Comparison of ENCODE assay signal across 2 worm cellular contexts in genomic region chrX:9957449-9957848, ce11.
TF ChIP-seq lines count a peak whose summit lies in the region.

No protein-coding gene starts in this region.

TF ChIP-seq in whole organism, L1 larva, 84 proteins besides CTCF, POLR2A, EP300 and RAD21 (continues in another document):
- TF ChIP-seq nhr-20 (tag; optimal IDR thresholded peaks at IDR 0.05; lab: Kevin White, UChicago), result no peak
- TF ChIP-seq pqm-1 (tag; optimal IDR thresholded peaks at IDR 0.05; lab: Kevin White, UChicago), result no peak
- TF ChIP-seq nhr-28 (tag; optimal IDR thresholded peaks at IDR 0.05; lab: Kevin White, UChicago), result no peak
- TF ChIP-seq aly-2 (tag; optimal IDR thresholded peaks at IDR 0.05; lab: Kevin White, UChicago), result no peak
- no peak for TF ChIP-seq zag-1 (tag; optimal IDR thresholded peaks at IDR 0.05; lab: Kevin White, UChicago)
- peak; percentile 72 for TF ChIP-seq nhr-19 (GFP tag; conservative IDR thresholded peaks at IDR 0.05; lab: Robert Waterston, UW)
- no peak for TF ChIP-seq mef-2 (tag; optimal IDR thresholded peaks at IDR 0.05; lab: Kevin White, UChicago)
- no peak for TF ChIP-seq nhr-77 (tag; optimal IDR thresholded peaks at IDR 0.05; lab: Kevin White, UChicago)
- TF ChIP-seq ceh-90 (tag; optimal IDR thresholded peaks at IDR 0.05; lab: Kevin White, UChicago), result no peak
- no peak for TF ChIP-seq pax-3 (tag; optimal IDR thresholded peaks at IDR 0.05; lab: Kevin White, UChicago)
- no peak for TF ChIP-seq nhr-76 (tag; optimal IDR thresholded peaks at IDR 0.05; lab: Kevin White, UChicago)
- no peak for TF ChIP-seq nhr-11 (tag; optimal IDR thresholded peaks at IDR 0.05; lab: Kevin White, UChicago)
- no peak for TF ChIP-seq unc-62 (GFP tag; optimal IDR thresholded peaks at IDR 0.05; lab: Kevin White, UChicago)
- TF ChIP-seq C04F5.9 (tag; optimal IDR thresholded peaks at IDR 0.05; lab: Kevin White, UChicago), result no peak
- TF ChIP-seq sox-4 (tag; optimal IDR thresholded peaks at IDR 0.05; lab: Kevin White, UChicago), result peak; percentile 1
- TF ChIP-seq lin-39 (tag; optimal IDR thresholded peaks at IDR 0.05; lab: Kevin White, UChicago), result no peak
- TF ChIP-seq elt-2 (tag; optimal IDR thresholded peaks at IDR 0.05; lab: Kevin White, UChicago), result no peak
- TF ChIP-seq efl-1 (optimal IDR thresholded peaks at IDR 0.05; lab: Kevin White, UChicago), result no peak
- no peak for TF ChIP-seq efl-1 (GFP tag; optimal IDR thresholded peaks at IDR 0.05 in 1 of 2; lab: Kevin White, UChicago)
- TF ChIP-seq fkh-8 (tag; optimal IDR thresholded peaks at IDR 0.05; lab: Kevin White, UChicago), result peak; percentile 81
- no peak for TF ChIP-seq lin-14 (GFP tag; optimal IDR thresholded peaks at IDR 0.05; lab: Kevin White, UChicago)
- TF ChIP-seq unc-30 (tag; optimal IDR thresholded peaks at IDR 0.05; lab: Kevin White, UChicago), result no peak
- no peak for TF ChIP-seq mab-9 (GFP tag; IDR thresholded peaks at IDR 0.05; lab: Robert Waterston, UW)
- TF ChIP-seq nhr-85 (tag; lab: Kevin White, UChicago), result no peak
- TF ChIP-seq unc-98 (GFP tag; IDR thresholded peaks at IDR 0.05; lab: Robert Waterston, UW), result no peak
- TF ChIP-seq C34B4.2 (tag; optimal IDR thresholded peaks at IDR 0.05; lab: Kevin White, UChicago), result no peak
- TF ChIP-seq lir-3 (tag; optimal IDR thresholded peaks at IDR 0.05; lab: Kevin White, UChicago; ENCODE audit: poor library complexity), result no peak
- TF ChIP-seq irx-1 (tag; optimal IDR thresholded peaks at IDR 0.05; lab: Kevin White, UChicago), result no peak
- no peak for TF ChIP-seq nhr-90 (tag; optimal IDR thresholded peaks at IDR 0.05; lab: Kevin White, UChicago; ENCODE audit: poor library complexity)
- no peak for TF ChIP-seq aha-1 (tag; optimal IDR thresholded peaks at IDR 0.05; lab: Kevin White, UChicago)
- TF ChIP-seq ceh-88 (GFP tag; IDR thresholded peaks at IDR 0.05; lab: Robert Waterston, UW), result no peak
- TF ChIP-seq swsn-7 (tag; optimal IDR thresholded peaks at IDR 0.05; lab: Kevin White, UChicago), result no peak
- no peak for TF ChIP-seq xbp-1 (tag; optimal IDR thresholded peaks at IDR 0.05; lab: Kevin White, UChicago)
- peak; percentile 47 for TF ChIP-seq nhr-47 (tag; optimal IDR thresholded peaks at IDR 0.05; lab: Kevin White, UChicago)
- no peak for TF ChIP-seq snpc-4 (tag; optimal IDR thresholded peaks at IDR 0.05; lab: Kevin White, UChicago)
- TF ChIP-seq fkh-10 (GFP tag; optimal IDR thresholded peaks at IDR 0.05; lab: Kevin White, UChicago), result no peak
- TF ChIP-seq vab-15 (tag; optimal IDR thresholded peaks at IDR 0.05; lab: Kevin White, UChicago), result no peak
- TF ChIP-seq ceh-82 (tag; optimal IDR thresholded peaks at IDR 0.05; lab: Kevin White, UChicago), result no peak
- no peak for TF ChIP-seq unc-86 (tag; optimal IDR thresholded peaks at IDR 0.05; lab: Kevin White, UChicago)
- no peak for TF ChIP-seq nhr-237 (tag; optimal IDR thresholded peaks at IDR 0.05; lab: Kevin White, UChicago)
- TF ChIP-seq F16B12.6 (tag; optimal IDR thresholded peaks at IDR 0.05; lab: Kevin White, UChicago), result no peak
- TF ChIP-seq ceh-8 (GFP tag; optimal IDR thresholded peaks at IDR 0.05; lab: Kevin White, UChicago), result no peak
- TF ChIP-seq skn-1 (tag; optimal IDR thresholded peaks at IDR 0.05; lab: Kevin White, UChicago), result no peak
- no peak for TF ChIP-seq ets-5 (GFP tag; IDR thresholded peaks at IDR 0.05; lab: Robert Waterston, UW)
- peak; percentile 53 for TF ChIP-seq nhr-71 (tag; optimal IDR thresholded peaks at IDR 0.05; lab: Kevin White, UChicago)
- TF ChIP-seq isw-1 (GFP tag; IDR thresholded peaks at IDR 0.05; lab: Robert Waterston, UW), result no peak
- no peak for TF ChIP-seq lin-35 (GFP tag; optimal IDR thresholded peaks at IDR 0.05; lab: Kevin White, UChicago)
- no peak for TF ChIP-seq dpl-1 (GFP tag; optimal IDR thresholded peaks at IDR 0.05; lab: Kevin White, UChicago)
- TF ChIP-seq fos-1 (tag; optimal IDR thresholded peaks at IDR 0.05; lab: Kevin White, UChicago), result no peak
- TF ChIP-seq mdl-1 (tag; optimal IDR thresholded peaks at IDR 0.05; lab: Kevin White, UChicago), result no peak

TF ChIP-seq in whole organism, L4 larva, 104 proteins besides CTCF, POLR2A, EP300 and RAD21:
- TF ChIP-seq zip-2 (tag; optimal IDR thresholded peaks at IDR 0.05; lab: Kevin White, UChicago) (no peak), unc-62 (GFP tag; optimal IDR thresholded peaks at IDR 0.05 in 1 of 2; lab: Kevin White, UChicago) (no peak), unc-62 (tag; optimal IDR thresholded peaks at IDR 0.05; lab: Kevin White, UChicago) (no peak), dmd-6 (GFP tag; IDR thresholded peaks at IDR 0.05; lab: Robert Waterston, UW) (0 out of 2 replicates have a peak, but pooled peaks have one; percentile 13), nhr-237 (tag; optimal IDR thresholded peaks at IDR 0.05; lab: Kevin White, UChicago) (no peak)
